Worm (Caenorhabditis elegans): Measurements from ENCODE around the gene snf-3.

The snf-3 gene

ce11 chrII:1126472-1126871 is 34.7 kb downstream of the snf-3 start:
- TF ChIP-seq nhr-76 (tag; optimal IDR thresholded peaks at IDR 0.05) = no peak
- no peak for TF ChIP-seq ceh-28 (tag; optimal IDR thresholded peaks at IDR 0.05)
- TF ChIP-seq nhr-43 (tag; optimal IDR thresholded peaks at IDR 0.05; ENCODE audit: poor library complexity, severe bottlenecking) = no peak
- no peak for TF ChIP-seq fos-1 (tag; optimal IDR thresholded peaks at IDR 0.05)
- TF ChIP-seq ceh-9 (tag; optimal IDR thresholded peaks at IDR 0.05) = no peak
- TF ChIP-seq ZK546.5 (tag; optimal IDR thresholded peaks at IDR 0.05) = no peak
- TF ChIP-seq unc-39 (tag; optimal IDR thresholded peaks at IDR 0.05) = no peak
- TF ChIP-seq snpc-4 (tag; optimal IDR thresholded peaks at IDR 0.05) = no peak
- TF ChIP-seq nhr-11 (tag; optimal IDR thresholded peaks at IDR 0.05) = no peak
- no peak for TF ChIP-seq lin-15B (tag; optimal IDR thresholded peaks at IDR 0.05)
- TF ChIP-seq fkh-2 (tag; optimal IDR thresholded peaks at IDR 0.05) = no peak

ce11 chrII:1127676-1128075 is 35.9 kb downstream of the snf-3 start, which contains the start of gene taf-6.1:
taf-6.1 (plus strand) TSS chrII:1127976.
- TF ChIP-seq nhr-12 (tag; optimal IDR thresholded peaks at IDR 0.05) (no peak), lsy-12 (tag; optimal IDR thresholded peaks at IDR 0.05) (no peak), lin-39 (tag; optimal IDR thresholded peaks at IDR 0.05) (no peak), nhr-67 (tag; optimal IDR thresholded peaks at IDR 0.05) (no peak)

- TF ChIP-seq nhr-77 (tag; optimal IDR thresholded peaks at IDR 0.05) = no peak
Measured at ce11 chrII:1130241-1130640, 38.4 kb downstream of the snf-3 start.

- TF ChIP-seq nfya-1 (tag; optimal IDR thresholded peaks at IDR 0.05; ENCODE audit: insufficient read depth) = no peak
- TF ChIP-seq elt-1 (tag; optimal IDR thresholded peaks at IDR 0.05) = no peak
- TF ChIP-seq fkh-2 (tag; optimal IDR thresholded peaks at IDR 0.05) = no peak
- TF ChIP-seq elt-3 (tag; optimal IDR thresholded peaks at IDR 0.05) = no peak
Measured at ce11 chrII:1131367-1131766, 39.6 kb downstream of the snf-3 start.

- TF ChIP-seq unc-39 (tag; optimal IDR thresholded peaks at IDR 0.05) (no peak), pha-4 (tag; optimal IDR thresholded peaks at IDR 0.05) (no peak), elt-3 (tag; optimal IDR thresholded peaks at IDR 0.05) (no peak), nhr-67 (tag; optimal IDR thresholded peaks at IDR 0.05) (no peak), ztf-11 (tag; optimal IDR thresholded peaks at IDR 0.05) (no peak), ceh-82 (tag; optimal IDR thresholded peaks at IDR 0.05) (no peak), nhr-237 (tag; optimal IDR thresholded peaks at IDR 0.05) (no peak), fkh-2 (tag; optimal IDR thresholded peaks at IDR 0.05) (no peak), nfya-1 (tag; optimal IDR thresholded peaks at IDR 0.05; ENCODE audit: insufficient read depth) (no peak), ZK546.5 (tag; optimal IDR thresholded peaks at IDR 0.05) (no peak), ceh-28 (tag; optimal IDR thresholded peaks at IDR 0.05) (no peak), nhr-23 (tag; optimal IDR thresholded peaks at IDR 0.05) (no peak), pqm-1 (tag; optimal IDR thresholded peaks at IDR 0.05) (no peak), nhr-11 (tag; optimal IDR thresholded peaks at IDR 0.05) (no peak), ama-1 (optimal IDR thresholded peaks at IDR 0.05) (no peak), tbx-2 (tag; optimal IDR thresholded peaks at IDR 0.05) (no peak), jun-1 (tag; optimal IDR thresholded peaks at IDR 0.05) (no peak), nhr-25 (tag; optimal IDR thresholded peaks at IDR 0.05) (no peak), unc-62 (GFP tag; optimal IDR thresholded peaks at IDR 0.05) (no peak), nhr-43 (tag; optimal IDR thresholded peaks at IDR 0.05; ENCODE audit: poor library complexity, severe bottlenecking) (no peak)
Measured at ce11 chrII:1131821-1132220, 40.0 kb downstream of the snf-3 start.

ce11 chrII:1132750-1133149 is 40.9 kb downstream of the snf-3 start:
- no peak for TF ChIP-seq elt-1 (tag; optimal IDR thresholded peaks at IDR 0.05)
- TF ChIP-seq elt-2 (tag; optimal IDR thresholded peaks at IDR 0.05) = no peak
- no peak for TF ChIP-seq ztf-4 (tag; optimal IDR thresholded peaks at IDR 0.05)
- TF ChIP-seq lsy-12 (tag; optimal IDR thresholded peaks at IDR 0.05) = no peak
- no peak for TF ChIP-seq snpc-4 (tag; optimal IDR thresholded peaks at IDR 0.05)
- no peak for TF ChIP-seq fkh-10 (GFP tag; optimal IDR thresholded peaks at IDR 0.05)
- no peak for TF ChIP-seq elt-3 (tag; optimal IDR thresholded peaks at IDR 0.05)
- TF ChIP-seq nhr-25 (tag; optimal IDR thresholded peaks at IDR 0.05) = no peak
- no peak for TF ChIP-seq lin-39 (tag; optimal IDR thresholded peaks at IDR 0.05)
- TF ChIP-seq zag-1 (tag; optimal IDR thresholded peaks at IDR 0.05) = no peak
- TF ChIP-seq hmg-11 (tag; optimal IDR thresholded peaks at IDR 0.05) = no peak
- TF ChIP-seq ztf-11 (tag; optimal IDR thresholded peaks at IDR 0.05) = no peak
- TF ChIP-seq ceh-9 (tag; optimal IDR thresholded peaks at IDR 0.05) = no peak
- TF ChIP-seq R02D3.7 (tag; optimal IDR thresholded peaks at IDR 0.05) = no peak
- no peak for TF ChIP-seq daf-12 (tag; optimal IDR thresholded peaks at IDR 0.05)
- TF ChIP-seq nhr-77 (tag; optimal IDR thresholded peaks at IDR 0.05) = no peak
- TF ChIP-seq pqm-1 (tag; optimal IDR thresholded peaks at IDR 0.05) = no peak
- TF ChIP-seq lin-15B (tag; optimal IDR thresholded peaks at IDR 0.05) = no peak
- TF ChIP-seq fos-1 (tag; optimal IDR thresholded peaks at IDR 0.05) = no peak
